Worm (Caenorhabditis elegans) whole organism, L2 larva: Measurements from ENCODE around the gene srv-5.

Experiments used
- R02D3.7 ChIP-seq: fragments of 150-350 bp; optimal IDR thresholded peaks from 2 replicates; lab custom pipeline; 2014; ENCODE audit warnings: missing biosample characterization, missing genetic modification characterization
- ZK546.5 ChIP-seq: sonication (generic microtip); optimal IDR thresholded peaks from 2 replicates; lab custom pipeline; 2017; ENCODE audit warnings: missing biosample characterization, missing genetic modification characterization
- aly-2 ChIP-seq: fragments of 150-350 bp; optimal IDR thresholded peaks from 2 replicates; lab custom pipeline; 2014; ENCODE audit warnings: missing biosample characterization, missing genetic modification characterization
- ceh-82 ChIP-seq: fragments of 150-350 bp; optimal IDR thresholded peaks from 2 replicates; lab custom pipeline; 2014; ENCODE audit warnings: missing biosample characterization, missing genetic modification characterization
- gmeb-1 ChIP-seq: fragments of 150-350 bp; optimal IDR thresholded peaks from 2 replicates; lab custom pipeline; 2014; ENCODE audit warnings: missing biosample characterization, missing genetic modification characterization
- lin-11 ChIP-seq: fragments of 150-350 bp; sonication (generic microtip); optimal IDR thresholded peaks from 2 replicates; lab custom pipeline; 2014; ENCODE audit warnings: missing biosample characterization, missing genetic modification characterization, inconsistent platforms, mixed read lengths
- lsy-2 ChIP-seq, 2 experiments: fragments of 150-350 bp in 1 of 2; sonication (generic microtip) in 1 of 2; optimal IDR thresholded peaks; 2 replicates each; lab custom pipeline; 2014 to 2017; ENCODE audit warnings: missing biosample characterization in 2 of 2, missing genetic modification characterization in 2 of 2
- mab-5 ChIP-seq: fragments of 150-350 bp; optimal IDR thresholded peaks from 2 replicates; lab custom pipeline; 2014; ENCODE audit warnings: missing biosample characterization, missing genetic modification characterization
- nhr-12 ChIP-seq: fragments of 150-350 bp; optimal IDR thresholded peaks from 2 replicates; lab custom pipeline; 2014; ENCODE audit warnings: missing biosample characterization, missing genetic modification characterization
- nhr-6 ChIP-seq: fragments of 150-350 bp; optimal IDR thresholded peaks from 2 replicates; lab custom pipeline; 2014; ENCODE audit warnings: missing biosample characterization, missing genetic modification characterization
- skn-1 ChIP-seq: sonication (generic microtip); optimal IDR thresholded peaks from 2 replicates; lab custom pipeline; 2017; ENCODE audit warnings: missing biosample characterization, missing genetic modification characterization
- sma-3 ChIP-seq: sonication (generic microtip); optimal IDR thresholded peaks from 2 replicates; lab custom pipeline; 2016; ENCODE audit warnings: missing genetic modification reagents, missing genetic modification characterization, missing compliant biosample characterization
- unc-39 ChIP-seq: fragments of 150-350 bp; optimal IDR thresholded peaks from 2 replicates; lab custom pipeline; 2014; ENCODE audit warnings: missing biosample characterization, missing genetic modification characterization
- ztf-11 ChIP-seq: sonication (generic microtip); optimal IDR thresholded peaks from 2 replicates; lab custom pipeline; 2017; ENCODE audit warnings: missing biosample characterization, missing genetic modification characterization

- TF ChIP-seq R02D3.7: no peak
- no peak for TF ChIP-seq sma-3 (GFP tag; lab: Kevin White, UChicago)
- TF ChIP-seq ztf-11 (tag; lab: Kevin White, UChicago): no peak
- TF ChIP-seq gmeb-1 (tag; lab: Kevin White, UChicago): no peak
- TF ChIP-seq nhr-12 (tag; lab: Kevin White, UChicago): no peak
- TF ChIP-seq ZK546.5 (tag; lab: Kevin White, UChicago): no peak
- TF ChIP-seq nhr-6: no peak
- no peak for TF ChIP-seq unc-39 (tag; lab: Kevin White, UChicago)
- no peak for TF ChIP-seq aly-2 (tag; lab: Kevin White, UChicago)
- no peak for TF ChIP-seq lsy-2 (tag; optimal IDR thresholded peaks at IDR 0.05; lab: Kevin White, UChicago)
- TF ChIP-seq mab-5 (tag; lab: Kevin White, UChicago): no peak
- no peak for TF ChIP-seq skn-1 (tag; lab: Kevin White, UChicago)
- TF ChIP-seq ceh-82 (tag; lab: Kevin White, UChicago): no peak
- no peak for TF ChIP-seq lin-11 (tag; lab: Kevin White, UChicago)
These were observed 11.7 kb downstream of the srv-5 start for ce11 chrX:4263820-4264219.
